Fruit fly (Drosophila melanogaster) whole organism: ENCODE results near the gene regucalcin.

Experiments used
- CG8478 ChIP-seq: fragments of >200 bp; optimal IDR thresholded peaks from 2 replicates; lab custom pipeline; 2018; ENCODE audit warnings: inconsistent platforms
- Dll ChIP-seq: fragments of >200 bp; optimal IDR thresholded peaks from 2 replicates; lab custom pipeline; 2017
- EcR ChIP-seq, 2 experiments: fragments of >200 bp; optimal IDR thresholded peaks; 2 replicates each; lab custom pipeline; 2017; ENCODE audit warnings: missing biosample characterization in 2 of 2, missing genetic modification characterization in 2 of 2, missing genetic modification reagents in 2 of 2
- pan ChIP-seq: fragments of >200 bp; optimal IDR thresholded peaks from 2 replicates; lab custom pipeline; 2017
- psq ChIP-seq: fragments of >200 bp; optimal IDR thresholded peaks from 2 replicates; lab custom pipeline; 2017
- usp ChIP-seq: fragments of >200 bp; optimal IDR thresholded peaks from 2 replicates; lab custom pipeline; 2017; ENCODE audit warnings: missing biosample characterization, missing genetic modification characterization, mixed read lengths

Gene regucalcin

dm6 chrX:12012149-12013097, at the start of gene regucalcin, which contains the start of gene CG1492:
Gene regucalcin, plus strand, starts transcription at chrX:12012377.
Gene CG1492, minus strand, starts transcription at chrX:12012211.
- TF ChIP-seq Dll (lab: Kevin White, UChicago) (no peak), psq (lab: Kevin White, UChicago) (no peak), usp (GFP tag; lab: Kevin White, UChicago) (no peak), EcR (GFP tag; optimal IDR thresholded peaks at IDR 0.05; lab: Kevin White, UChicago) (no peak), pan (lab: Kevin White, UChicago) (no peak), CG8478 (lab: Kevin White, UChicago) (no peak)

dm6 chrX:11983838-11984237, 28.3 kb upstream of the regucalcin start:
- no peak for TF ChIP-seq EcR (GFP tag; optimal IDR thresholded peaks at IDR 0.05; lab: Kevin White, UChicago)
- no peak for TF ChIP-seq usp (GFP tag; lab: Kevin White, UChicago)
- no peak for TF ChIP-seq psq (lab: Kevin White, UChicago)
- TF ChIP-seq Dll (lab: Kevin White, UChicago), result no peak
- no peak for TF ChIP-seq pan (lab: Kevin White, UChicago)
- TF ChIP-seq CG8478 (lab: Kevin White, UChicago), result no peak

dm6 chrX:11984987-11985386, 27.2 kb upstream of the regucalcin start, which contains the start of gene cac:
Gene cac, minus strand, starts transcription at chrX:11985087.
- no peak for TF ChIP-seq usp (GFP tag; lab: Kevin White, UChicago)

dm6 chrX:11987664-11988063, 24.5 kb upstream of the regucalcin start, which contains the start of gene gd:
Gene gd, minus strand, starts transcription at chrX:11987764.
- TF ChIP-seq pan (lab: Kevin White, UChicago) (no peak), usp (GFP tag; lab: Kevin White, UChicago) (no peak), psq (lab: Kevin White, UChicago) (no peak), EcR (GFP tag; optimal IDR thresholded peaks at IDR 0.05; lab: Kevin White, UChicago) (no peak), CG8478 (lab: Kevin White, UChicago) (no peak), Dll (lab: Kevin White, UChicago) (no peak)

dm6 chrX:11988912-11989311, 23.3 kb upstream of the regucalcin start, which contains the start of gene tsg:
Gene tsg, minus strand, starts transcription at chrX:11988948.
- TF ChIP-seq CG8478 (lab: Kevin White, UChicago), result no peak
- TF ChIP-seq pan (lab: Kevin White, UChicago), result no peak
- no peak for TF ChIP-seq psq (lab: Kevin White, UChicago)
- TF ChIP-seq Dll (lab: Kevin White, UChicago), result no peak
- TF ChIP-seq usp (GFP tag; lab: Kevin White, UChicago), result no peak
- TF ChIP-seq EcR (GFP tag; optimal IDR thresholded peaks at IDR 0.05; lab: Kevin White, UChicago), result no peak

dm6 chrX:11992668-11993067, 19.5 kb upstream of the regucalcin start, which contains the start of gene CG18130:
Gene CG18130, minus strand, starts transcription at chrX:11992768.
- TF ChIP-seq CG8478 (lab: Kevin White, UChicago) (no peak), psq (lab: Kevin White, UChicago) (no peak), EcR (GFP tag; optimal IDR thresholded peaks at IDR 0.05; lab: Kevin White, UChicago) (no peak), Dll (lab: Kevin White, UChicago) (no peak), usp (GFP tag; lab: Kevin White, UChicago) (no peak), pan (lab: Kevin White, UChicago) (no peak)

dm6 chrX:11993279-11993678, 18.9 kb upstream of the regucalcin start:
- TF ChIP-seq pan (lab: Kevin White, UChicago), result no peak
- no peak for TF ChIP-seq psq (lab: Kevin White, UChicago)
- no peak for TF ChIP-seq EcR (GFP tag; optimal IDR thresholded peaks at IDR 0.05; lab: Kevin White, UChicago)
- TF ChIP-seq CG8478 (lab: Kevin White, UChicago), result no peak
- no peak for TF ChIP-seq usp (GFP tag; lab: Kevin White, UChicago)
- TF ChIP-seq Dll (lab: Kevin White, UChicago), result no peak

dm6 chrX:11999974-12000618, 12.1 kb upstream of the regucalcin start:
- TF ChIP-seq Dll (lab: Kevin White, UChicago) (no peak), CG8478 (lab: Kevin White, UChicago) (no peak), psq (lab: Kevin White, UChicago) (no peak)

- TF ChIP-seq Dll (lab: Kevin White, UChicago), result no peak
- TF ChIP-seq pan (lab: Kevin White, UChicago), result no peak
- no peak for TF ChIP-seq EcR (GFP tag; optimal IDR thresholded peaks at IDR 0.05; lab: Kevin White, UChicago)
These were observed 11.2 kb upstream of the regucalcin start for dm6 chrX:12001005-12001404.

dm6 chrX:12003437-12004394, 8.5 kb upstream of the regucalcin start, which contains the start of gene fw:
Gene fw, minus strand, starts transcription at chrX:12003914.
- TF ChIP-seq psq (lab: Kevin White, UChicago), result no peak
